Worm (Caenorhabditis elegans) whole organism, L1 larva: Measurements from ENCODE around the gene his-40.

Experiments used
- C34B4.2 ChIP-seq: sonication (generic microtip); optimal IDR thresholded peaks from 2 replicates; lab custom pipeline; 2017; ENCODE audit warnings: mild to moderate bottlenecking, missing genetic modification characterization, missing compliant biosample characterization
- ceh-82 ChIP-seq, 3 experiments: fragments of 150-350 bp in 1 of 3; sonication (generic microtip) in 2 of 3; optimal IDR thresholded peaks; 2 replicates each; lab custom pipeline; 2014 to 2017; ENCODE audit warnings: missing biosample characterization in 3 of 3, missing genetic modification characterization in 3 of 3
- ces-1 ChIP-seq: fragments of 150-350 bp; optimal IDR thresholded peaks from 2 replicates; lab custom pipeline; 2014; ENCODE audit warnings: missing biosample characterization, missing genetic modification reagents, missing genetic modification characterization
- dpl-1 ChIP-seq, 3 experiments: fragments of 150-350 bp in 2 of 3; sonication (generic microtip) in 1 of 3; optimal IDR thresholded peaks; 2 replicates each; lab custom pipeline; 2014 to 2017; ENCODE audit warnings: missing biosample characterization in 3 of 3, missing genetic modification characterization in 3 of 3, missing genetic modification reagents in 3 of 3
- efl-1 ChIP-seq, 4 experiments: fragments of 150-350 bp; optimal IDR thresholded peaks in 3 of 4; peaks in 1 of 4; 1 replicate in 1 of 4; 2 replicates in 3 of 4; lab custom pipeline; 2014; ENCODE audit warnings: missing biosample characterization in 2 of 4, missing genetic modification characterization in 2 of 4, missing genetic modification reagents in 2 of 4
- fkh-4 ChIP-seq: sonication (generic microtip); optimal IDR thresholded peaks from 2 replicates; lab custom pipeline; 2016; ENCODE audit warnings: missing compliant biosample characterization, missing genetic modification characterization, borderline replicate concordance
- lin-39 ChIP-seq: fragments of 150-350 bp; optimal IDR thresholded peaks from 2 replicates; lab custom pipeline; 2014; ENCODE audit warnings: missing biosample characterization, missing genetic modification reagents, missing genetic modification characterization
- lir-3 ChIP-seq: sonication (generic microtip); optimal IDR thresholded peaks from 2 replicates; lab custom pipeline; 2016; ENCODE audit warnings: mild to moderate bottlenecking, missing genetic modification characterization, moderate library complexity, missing compliant biosample characterization; ENCODE audit not compliant: poor library complexity
- nhr-28 ChIP-seq: fragments of 150-350 bp; optimal IDR thresholded peaks from 2 replicates; lab custom pipeline; 2014; ENCODE audit warnings: missing biosample characterization, missing genetic modification characterization
- nhr-90 ChIP-seq: sonication (generic microtip); optimal IDR thresholded peaks from 2 replicates; lab custom pipeline; 2016; ENCODE audit warnings: mild to moderate bottlenecking, missing genetic modification characterization, missing compliant biosample characterization; ENCODE audit not compliant: poor library complexity
- pag-3 ChIP-seq: sonication (generic microtip); optimal IDR thresholded peaks from 2 replicates; lab custom pipeline; 2017; ENCODE audit warnings: missing genetic modification characterization, mild to moderate bottlenecking, missing compliant biosample characterization, antibody characterized with exemption, borderline replicate concordance; ENCODE audit not compliant: insufficient read depth
- pqm-1 ChIP-seq: sonication (generic microtip); optimal IDR thresholded peaks from 3 replicates; lab custom pipeline; 2017; ENCODE audit warnings: missing biosample characterization, missing genetic modification characterization
- ztf-4 ChIP-seq: fragments of 150-350 bp; optimal IDR thresholded peaks from 2 replicates; lab custom pipeline; 2014; ENCODE audit warnings: missing biosample characterization, missing genetic modification characterization

ce11 chrX:7322323-7322722 lies 12.4 kb downstream of the his-40 start, which contains the start of gene T08A9.13:
- TF ChIP-seq pqm-1 (tag; lab: Kevin White, UChicago) (no peak), lin-39 (tag; lab: Kevin White, UChicago) (no peak), nhr-28 (no peak), ztf-4 (no peak), ces-1 (GFP tag; lab: Kevin White, UChicago) (no peak), ceh-82 (tag; optimal IDR thresholded peaks at IDR 0.05; lab: Kevin White, UChicago) (no peak), C34B4.2 (tag; lab: Kevin White, UChicago) (no peak), pag-3 (no peak), fkh-4 (tag; lab: Kevin White, UChicago) (no peak), lir-3 (tag; lab: Kevin White, UChicago) (no peak), efl-1 (optimal IDR thresholded peaks at IDR 0.05; lab: Kevin White, UChicago) (no peak), efl-1 (GFP tag; optimal IDR thresholded peaks at IDR 0.05 in 1 of 2; lab: Kevin White, UChicago) (no peak), nhr-90 (tag; lab: Kevin White, UChicago) (no peak), dpl-1 (GFP tag; optimal IDR thresholded peaks at IDR 0.05; lab: Kevin White, UChicago) (no peak)
